Fruit fly (Drosophila melanogaster): ENCODE results near the gene mfas.

DNA sequence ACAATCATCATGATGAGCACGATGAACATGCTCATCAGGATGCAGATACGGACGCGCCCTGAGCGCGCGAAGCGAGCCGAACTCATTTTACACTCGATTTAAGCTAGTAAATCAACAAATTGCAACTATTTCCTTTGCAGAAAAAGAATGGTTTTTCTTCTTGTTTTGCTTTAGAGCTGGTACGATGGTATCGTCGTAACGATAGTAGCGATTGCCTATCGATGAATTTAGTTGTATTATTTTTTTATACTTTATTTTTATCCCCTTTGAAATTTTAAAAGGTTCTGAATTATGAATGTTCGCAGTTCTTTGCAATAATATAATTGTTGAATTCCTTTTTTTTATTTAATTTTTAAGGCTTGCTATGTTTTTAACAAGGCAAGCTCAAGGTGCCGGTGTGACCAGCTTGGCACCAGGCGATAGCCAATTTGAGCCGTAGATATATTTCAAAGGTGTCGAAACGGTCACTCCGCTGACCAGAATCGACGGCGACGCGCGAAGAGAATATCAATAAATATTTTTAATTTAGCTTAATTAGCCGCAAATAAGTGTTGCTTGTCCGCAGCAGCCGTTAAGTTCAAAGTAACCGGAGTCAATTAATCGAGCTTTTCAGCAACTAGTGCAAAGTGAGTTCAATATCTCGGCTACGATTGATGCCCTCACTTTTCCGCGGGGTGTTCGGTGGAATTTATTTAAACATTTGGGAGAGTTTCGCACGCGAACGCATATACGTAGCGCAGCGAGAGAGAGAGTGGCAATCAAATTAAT is 25.7 kb downstream of the mfas start, which contains the start of the genes CG12213 and GC1:
- TF ChIP-seq Rel (GFP tag; optimal IDR thresholded peaks at IDR 0.05): no peak
- TF ChIP-seq Rel (tag; optimal IDR thresholded peaks at IDR 0.05): peak; percentile 21
- peak; percentile 57 for TF ChIP-seq h (GFP tag; optimal IDR thresholded peaks at IDR 0.05)
- TF ChIP-seq Dfd (GFP tag; optimal IDR thresholded peaks at IDR 0.05): no peak
- TF ChIP-seq psq (GFP tag; optimal IDR thresholded peaks at IDR 0.05): peak; percentile 21
- no peak for TF ChIP-seq CG9705 (GFP tag; optimal IDR thresholded peaks at IDR 0.05)
- TF ChIP-seq N (GFP tag; optimal IDR thresholded peaks at IDR 0.05): no peak
- no peak for TF ChIP-seq usp (GFP tag; optimal IDR thresholded peaks at IDR 0.05)
- TF ChIP-seq fru (GFP tag; optimal IDR thresholded peaks at IDR 0.05): peak; percentile 50
- peak; percentile 49 for TF ChIP-seq Sp1 (GFP tag; optimal IDR thresholded peaks at IDR 0.05)
- no peak for TF ChIP-seq dmrt93B (GFP tag; optimal IDR thresholded peaks at IDR 0.05)
- TF ChIP-seq ey (GFP tag; optimal IDR thresholded peaks at IDR 0.05): no peak
- TF ChIP-seq tai (GFP tag; optimal IDR thresholded peaks at IDR 0.05): no peak
- no peak for TF ChIP-seq Abd-B (GFP tag; optimal IDR thresholded peaks at IDR 0.05)
- peak; percentile 1 for TF ChIP-seq Hr83 (GFP tag; optimal IDR thresholded peaks at IDR 0.05; ENCODE audit: poor library complexity, severe bottlenecking)
